Fruit fly (Drosophila melanogaster) whole organism, embryonic: ENCODE measurements around the gene rdog.
A peak's percentile ranks its signal among the peaks of the same experiment; 100 is the strongest.

Experiments
- Awh ChIP-seq: fragments of 200-800 bp; sonication (Bioruptor generic); IDR thresholded peaks from 2 replicates; pipeline ENCODE4, ENCODE4 v1.3.6; 2022; ENCODE audit warnings: missing biosample characterization, missing genetic modification characterization
- BEAF-32 ChIP-seq: fragments of 200-800 bp; sonication (Bioruptor generic); optimal IDR thresholded peaks from 3 replicates; lab custom pipeline; 2017; ENCODE audit warnings: missing biosample characterization, missing genetic modification characterization, mild to moderate bottlenecking, moderate library complexity, missing genetic modification reagents
- CG10147 ChIP-seq: fragments of 200-800 bp; sonication (Bioruptor generic); optimal IDR thresholded peaks from 2 replicates; lab custom pipeline; 2019; ENCODE audit warnings: missing biosample characterization, mild to moderate bottlenecking, missing genetic modification characterization, moderate library complexity
- CG10462 ChIP-seq: fragments of 200-800 bp; sonication (Bioruptor generic); optimal IDR thresholded peaks from 2 replicates; lab custom pipeline; 2016; ENCODE audit warnings: missing biosample characterization, missing genetic modification characterization
- CG11085 ChIP-seq: fragments of 200-800 bp; sonication (Bioruptor generic); IDR thresholded peaks from 2 replicates; pipeline ENCODE4 v1.3.6; 2022; ENCODE audit warnings: missing biosample characterization, missing genetic modification characterization
- CG12236 ChIP-seq: fragments of 200-800 bp; sonication (Bioruptor generic); optimal IDR thresholded peaks from 2 replicates; lab custom pipeline; 2016; ENCODE audit warnings: missing biosample characterization, missing genetic modification characterization
- CG12391 ChIP-seq: fragments of 200-800 bp; sonication (Bioruptor generic); optimal IDR thresholded peaks from 3 replicates; lab custom pipeline; 2018; ENCODE audit warnings: missing biosample characterization, mild to moderate bottlenecking, missing genetic modification characterization, moderate library complexity
- CG12744 ChIP-seq: fragments of 200-800 bp; sonication (Bioruptor generic); optimal IDR thresholded peaks from 2 replicates; lab custom pipeline; 2016; ENCODE audit warnings: missing biosample characterization, missing genetic modification characterization
- CG13894 ChIP-seq: fragments of 200-800 bp; sonication (Bioruptor generic); optimal IDR thresholded peaks from 3 replicates; lab custom pipeline; 2018; ENCODE audit warnings: missing biosample characterization, mild to moderate bottlenecking, missing genetic modification characterization, moderate library complexity
- CG15514 ChIP-seq: fragments of 200-800 bp; sonication (Bioruptor generic); optimal IDR thresholded peaks from 3 replicates; lab custom pipeline; 2017; ENCODE audit warnings: missing biosample characterization, missing genetic modification characterization, mild to moderate bottlenecking, moderate library complexity, missing genetic modification reagents
- CG17612 ChIP-seq: fragments of 200-800 bp; sonication (Bioruptor generic); IDR thresholded peaks from 2 replicates; pipeline ENCODE4 v1.3.6; 2022; ENCODE audit warnings: missing biosample characterization, missing genetic modification characterization
- CG30403 ChIP-seq: fragments of 200-800 bp; sonication (Bioruptor generic); optimal IDR thresholded peaks from 3 replicates; lab custom pipeline; 2016; ENCODE audit warnings: missing biosample characterization, missing genetic modification characterization
- CG3281 ChIP-seq: fragments of 200-800 bp; sonication (Bioruptor generic); optimal IDR thresholded peaks from 3 replicates; lab custom pipeline; 2017; ENCODE audit warnings: missing biosample characterization, mild to moderate bottlenecking, missing genetic modification characterization
- CG3407 ChIP-seq: fragments of 200-800 bp; sonication (Bioruptor generic); optimal IDR thresholded peaks from 2 replicates; lab custom pipeline; 2018; ENCODE audit warnings: missing biosample characterization, mild to moderate bottlenecking, missing genetic modification characterization
- CG34422 ChIP-seq: fragments of 200-800 bp; sonication (Bioruptor generic); IDR thresholded peaks from 3 replicates; pipeline ENCODE4 v1.3.6; 2022; ENCODE audit warnings: missing biosample characterization, missing genetic modification characterization
- CG42726 ChIP-seq: fragments of 200-800 bp; sonication (Bioruptor generic); IDR thresholded peaks from 2 replicates; pipeline ENCODE4 v1.3.6; 2022; ENCODE audit warnings: missing biosample characterization, missing genetic modification characterization; ENCODE audit not compliant: partially characterized antibody
- CG4730 ChIP-seq: fragments of 200-800 bp; sonication (Bioruptor generic); IDR thresholded peaks from 2 replicates; pipeline ENCODE4 v1.3.6; 2022; ENCODE audit warnings: missing biosample characterization, missing genetic modification characterization
- CG5180 ChIP-seq: fragments of 200-800 bp; sonication (Bioruptor generic); optimal IDR thresholded peaks from 3 replicates; lab custom pipeline; 2017; ENCODE audit warnings: missing biosample characterization, missing genetic modification characterization, mild to moderate bottlenecking, moderate library complexity, missing genetic modification reagents
- CG9817 ChIP-seq: fragments of 200-800 bp; sonication (Bioruptor generic); optimal IDR thresholded peaks from 2 replicates; lab custom pipeline; 2018; ENCODE audit warnings: missing biosample characterization, mild to moderate bottlenecking, missing genetic modification characterization, moderate library complexity
- CoRest ChIP-seq: fragments of 200-800 bp; sonication (Bioruptor generic); optimal IDR thresholded peaks from 3 replicates; lab custom pipeline; 2018; ENCODE audit warnings: missing biosample characterization, mild to moderate bottlenecking, missing genetic modification characterization, moderate library complexity
- D ChIP-seq, 2 experiments: fragments of 200-800 bp in 1 of 2; fragments of >200 bp in 1 of 2; sonication (Bioruptor generic) in 1 of 2; optimal IDR thresholded peaks; 2 replicates in 1 of 2; 3 replicates in 1 of 2; lab custom pipeline; 2017; ENCODE audit warnings: mild to moderate bottlenecking in 1 of 2, missing biosample characterization in 1 of 2, missing genetic modification characterization in 1 of 2, missing genetic modification reagents in 1 of 2
- E2f2 ChIP-seq: fragments of 200-800 bp; sonication (Bioruptor generic); IDR thresholded peaks from 2 replicates; pipeline ENCODE4 v1.3.6; 2022; ENCODE audit warnings: missing biosample characterization, missing genetic modification characterization
- Eip74EF ChIP-seq, 2 experiments: fragments of 200-800 bp in 1 of 2; fragments of >200 bp in 1 of 2; sonication (Bioruptor generic) in 1 of 2; optimal IDR thresholded peaks; 2 replicates each; lab custom pipeline; 2017 to 2019; ENCODE audit warnings: missing biosample characterization in 2 of 2, missing genetic modification characterization in 2 of 2, mild to moderate bottlenecking in 1 of 2, moderate library complexity in 1 of 2
- HLH4C ChIP-seq: fragments of 200-800 bp; sonication (Bioruptor generic); IDR thresholded peaks from 3 replicates; pipeline ENCODE4 v1.3.6; 2022; ENCODE audit warnings: missing biosample characterization, missing genetic modification characterization; ENCODE audit not compliant: partially characterized antibody
- HmgD ChIP-seq: fragments of 200-800 bp; sonication (Bioruptor generic); optimal IDR thresholded peaks from 3 replicates; lab custom pipeline; 2016; ENCODE audit warnings: missing biosample characterization, missing genetic modification characterization
- Jarid2 ChIP-seq: fragments of 200-800 bp; sonication (Bioruptor generic); optimal IDR thresholded peaks from 3 replicates; lab custom pipeline; 2017; ENCODE audit warnings: mild to moderate bottlenecking, missing biosample characterization, missing genetic modification reagents, missing genetic modification characterization
- Opbp ChIP-seq: fragments of 200-800 bp; sonication (Bioruptor generic); IDR thresholded peaks from 3 replicates; pipeline ENCODE4 v1.3.6; 2022; ENCODE audit warnings: missing biosample characterization, missing genetic modification characterization; ENCODE audit not compliant: partially characterized antibody
- TFAM ChIP-seq: fragments of 200-800 bp; sonication (Bioruptor generic); optimal IDR thresholded peaks from 2 replicates; lab custom pipeline; 2017; ENCODE audit warnings: missing biosample characterization, missing genetic modification characterization, inconsistent platforms
- Trl ChIP-seq, 3 experiments: fragments of >200 bp in 2 of 3; fragments of 200-800 bp in 1 of 3; sonication (Bioruptor generic) in 1 of 3; optimal IDR thresholded peaks; 2 replicates in 1 of 3; 3 replicates in 2 of 3; lab custom pipeline; 2016 to 2017; ENCODE audit warnings: missing biosample characterization in 1 of 3, missing genetic modification characterization in 1 of 3
- ac ChIP-seq: fragments of 200-800 bp; sonication (Bioruptor generic); optimal IDR thresholded peaks from 3 replicates; lab custom pipeline; 2017; ENCODE audit warnings: missing biosample characterization, mild to moderate bottlenecking, missing genetic modification characterization
- bab2 ChIP-seq: fragments of 200-800 bp; sonication (Bioruptor generic); optimal IDR thresholded peaks from 2 replicates; lab custom pipeline; 2016; ENCODE audit warnings: missing biosample characterization, missing genetic modification characterization
- cato ChIP-seq: fragments of 200-800 bp; sonication (Bioruptor generic); optimal IDR thresholded peaks from 2 replicates; lab custom pipeline; 2016; ENCODE audit warnings: missing biosample characterization, missing genetic modification characterization, borderline replicate concordance
- grn ChIP-seq: fragments of 200-800 bp; sonication (Bioruptor generic); optimal IDR thresholded peaks from 3 replicates; lab custom pipeline; 2017; ENCODE audit warnings: missing biosample characterization, missing genetic modification characterization
- h ChIP-seq: fragments of >200 bp; optimal IDR thresholded peaks from 2 replicates; lab custom pipeline; 2017
- her ChIP-seq: fragments of 200-800 bp; sonication (Bioruptor generic); optimal IDR thresholded peaks from 2 replicates; lab custom pipeline; 2016; ENCODE audit warnings: missing biosample characterization, missing genetic modification characterization
- hth ChIP-seq: fragments of >200 bp; optimal IDR thresholded peaks from 2 replicates; lab custom pipeline; 2017; ENCODE audit warnings: inconsistent platforms
- ind ChIP-seq: fragments of 200-800 bp; sonication (Bioruptor generic); optimal IDR thresholded peaks from 3 replicates; lab custom pipeline; 2016; ENCODE audit warnings: missing biosample characterization, missing genetic modification characterization
- klu ChIP-seq: fragments of 200-800 bp; sonication (Bioruptor generic); IDR thresholded peaks from 2 replicates; pipeline ENCODE4 v1.3.6; 2022; ENCODE audit warnings: missing biosample characterization, missing genetic modification characterization
- maf-S ChIP-seq: fragments of 200-800 bp; sonication (Bioruptor generic); optimal IDR thresholded peaks from 2 replicates; lab custom pipeline; 2016; ENCODE audit warnings: missing biosample characterization, missing genetic modification characterization
- onecut ChIP-seq: fragments of 200-800 bp; sonication (Bioruptor generic); IDR thresholded peaks from 2 replicates; pipeline ENCODE4 v1.3.6; 2022; ENCODE audit warnings: missing biosample characterization, missing genetic modification characterization
- p53 ChIP-seq: fragments of 200-800 bp; sonication (Bioruptor generic); optimal IDR thresholded peaks from 2 replicates; lab custom pipeline; 2016; ENCODE audit warnings: missing biosample characterization, missing genetic modification characterization
- pita ChIP-seq: fragments of 200-800 bp; sonication (Bioruptor generic); optimal IDR thresholded peaks from 2 replicates; lab custom pipeline; 2017; ENCODE audit warnings: missing biosample characterization, mild to moderate bottlenecking, missing genetic modification characterization
- ro ChIP-seq: fragments of 200-800 bp; sonication (Bioruptor generic); IDR thresholded peaks from 2 replicates; pipeline ENCODE4 v1.3.6; 2022; ENCODE audit warnings: missing biosample characterization, missing genetic modification characterization
- sisA ChIP-seq: fragments of 200-800 bp; sonication (Bioruptor generic); IDR thresholded peaks from 2 replicates; pipeline ENCODE4 v1.3.6; 2022; ENCODE audit warnings: missing biosample characterization, missing genetic modification characterization
- sob ChIP-seq: fragments of 200-800 bp; sonication (Bioruptor generic); IDR thresholded peaks from 2 replicates; pipeline ENCODE4 v1.3.6; 2022; ENCODE audit warnings: missing biosample characterization, missing genetic modification characterization
- unpg ChIP-seq: fragments of 200-800 bp; sonication (Bioruptor generic); optimal IDR thresholded peaks from 3 replicates; lab custom pipeline; 2018; ENCODE audit warnings: missing biosample characterization, mild to moderate bottlenecking, missing genetic modification characterization, moderate library complexity
- vnd ChIP-seq: fragments of 200-800 bp; sonication (Bioruptor generic); IDR thresholded peaks from 3 replicates; pipeline ENCODE4 v1.3.6; 2022; ENCODE audit warnings: missing biosample characterization, missing genetic modification characterization; ENCODE audit not compliant: partially characterized antibody

rdog gene

DNA sequence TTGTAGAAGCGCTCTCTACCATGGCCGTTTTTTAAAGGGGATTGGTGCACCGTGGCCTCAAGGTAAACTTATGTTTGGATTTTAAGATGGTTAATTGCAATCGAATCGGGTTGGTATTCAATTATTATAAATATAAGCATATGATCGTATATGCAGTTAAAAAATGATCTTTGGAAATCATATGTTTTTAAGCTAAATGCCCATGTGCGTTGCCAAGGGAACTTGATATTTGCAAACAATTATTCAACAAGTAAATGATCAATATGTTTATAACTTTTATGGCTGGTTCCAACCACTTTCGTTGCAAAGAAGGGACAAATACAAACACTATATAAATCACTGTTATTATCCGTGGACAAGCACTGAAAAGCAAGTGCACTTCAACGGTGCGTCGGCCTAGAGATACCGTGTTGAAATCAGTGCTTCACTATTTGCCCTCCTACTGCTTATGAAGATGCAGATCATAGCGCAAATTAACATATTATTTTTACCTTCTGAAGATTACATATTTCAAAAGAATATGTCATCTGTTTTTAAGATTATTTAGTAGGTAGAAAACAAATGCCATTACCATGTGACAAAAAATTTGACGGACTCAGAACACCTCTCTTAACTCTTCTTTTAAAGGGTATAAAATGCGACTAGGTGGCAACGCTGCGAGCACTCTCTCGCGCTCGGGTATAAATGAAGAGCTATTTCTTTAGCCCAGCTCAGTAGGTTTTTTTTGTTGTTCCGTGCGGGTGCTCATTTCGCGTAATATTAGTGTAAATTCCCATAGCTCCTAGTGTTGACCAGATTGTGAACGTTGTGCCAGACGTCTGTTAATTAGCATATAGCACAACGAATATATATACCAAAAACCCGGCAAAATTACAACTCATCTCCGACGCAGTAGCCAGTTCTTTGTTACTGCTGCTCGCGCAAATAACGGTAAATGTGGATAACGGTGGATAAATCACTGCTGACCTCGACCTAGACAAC is at the start of gene rdog (continued):
- TF ChIP-seq CG4730 (GFP tag; lab: Robert Waterston, UW) (no peak), CG13894 (tag; lab: Kevin White, UChicago) (peak; percentile 89), onecut (GFP tag; lab: Robert Waterston, UW) (0 out of 2 replicates have a peak, but pooled peaks have one; percentile 25), CoRest (tag; lab: Kevin White, UChicago) (peak; percentile 86), sisA (GFP tag; lab: Robert Waterston, UW) (peak; percentile 69), D (optimal IDR thresholded peaks at IDR 0.05; lab: Kevin White, UChicago) (no peak), D (GFP tag; optimal IDR thresholded peaks at IDR 0.05; lab: Kevin White, UChicago) (peak; percentile 63), Opbp (GFP tag; lab: Robert Waterston, UW) (0 out of 3 replicates have a peak, but pooled peaks have one; percentile 46), CG10462 (GFP tag; lab: Kevin White, UChicago) (peak; percentile 75), ro (no peak), maf-S (peak; percentile 73), CG15514 (peak; percentile 67), HmgD (GFP tag; lab: Kevin White, UChicago) (peak; percentile 46), CG42726 (GFP tag; lab: Robert Waterston, UW) (no peak), CG34422 (GFP tag; lab: Robert Waterston, UW) (no peak), Jarid2 (GFP tag; lab: Kevin White, UChicago) (peak; percentile 73), CG12744 (GFP tag; lab: Kevin White, UChicago) (peak; percentile 74), pita (GFP tag; lab: Kevin White, UChicago) (no peak), E2f2 (peak; percentile 43; the same call in 1 of the 2 replicates), ind (peak; percentile 80), hth (lab: Kevin White, UChicago) (no peak), CG9817 (peak; percentile 79), cato (GFP tag; lab: Kevin White, UChicago) (peak; percentile 54), HLH4C (no peak), CG3281 (peak; percentile 84), Eip74EF (GFP tag; optimal IDR thresholded peaks at IDR 0.05; lab: Kevin White, UChicago) (no peak), Awh (GFP tag; lab: Robert Waterston, UW) (no peak), CG17612 (GFP tag; lab: Robert Waterston, UW) (no peak), h (no peak), Trl (optimal IDR thresholded peaks at IDR 0.05; lab: Kevin White, UChicago) (peak; percentile 57 to 74), Trl (GFP tag; optimal IDR thresholded peaks at IDR 0.05; lab: Kevin White, UChicago) (peak; percentile 76), CG12391 (tag; lab: Kevin White, UChicago) (peak; percentile 85), her (GFP tag; lab: Kevin White, UChicago) (peak; percentile 60), bab2 (GFP tag; lab: Kevin White, UChicago) (no peak), TFAM (GFP tag; lab: Kevin White, UChicago) (no peak), ac (peak; percentile 66), unpg (peak; percentile 77), BEAF-32 (no peak), grn (GFP tag; lab: Kevin White, UChicago) (peak; percentile 65), sob (GFP tag; lab: Robert Waterston, UW) (peak; percentile 60), klu (GFP tag; lab: Robert Waterston, UW) (peak; percentile 68; the same call in 1 of the 2 replicates), CG3407 (peak; percentile 13), CG5180 (GFP tag; lab: Kevin White, UChicago) (peak; percentile 57), CG11085 (GFP tag; lab: Robert Waterston, UW) (no peak), CG10147 (GFP tag; lab: Kevin White, UChicago) (peak; percentile 80), p53 (GFP tag; lab: Kevin White, UChicago) (peak; percentile 42), CG30403 (GFP tag; lab: Kevin White, UChicago) (peak; percentile 88), CG12236 (peak; percentile 68), vnd (GFP tag; lab: Robert Waterston, UW) (no peak)
